Worm (Caenorhabditis elegans) whole organism, L4 larva: ENCODE measurements around the gene sra-10.

Experiments
- Y105C5A.15 ChIP-seq: fragments of 200-800 bp; sonication (Bioruptor generic); IDR thresholded peaks from 2 replicates; pipeline ENCODE4 v1.3.6; 2022; ENCODE audit warnings: missing genetic modification characterization, missing compliant biosample characterization
- ceh-82 ChIP-seq: sonication (generic microtip); optimal IDR thresholded peaks from 2 replicates; lab custom pipeline; 2017; ENCODE audit warnings: missing biosample characterization, missing genetic modification characterization
- dmd-8 ChIP-seq: fragments of 200-800 bp; sonication (Bioruptor generic); IDR thresholded peaks from 2 replicates; pipeline ENCODE4 v1.3.6; 2022; ENCODE audit warnings: missing genetic modification characterization, missing compliant biosample characterization
- hmg-1.1 ChIP-seq: fragments of 200-800 bp; sonication (Bioruptor generic); IDR thresholded peaks from 2 replicates; pipeline ENCODE4 v1.3.6; 2022; ENCODE audit warnings: missing genetic modification reagents, missing genetic modification characterization, missing compliant biosample characterization
- nhr-11 ChIP-seq: fragments of 150-350 bp; optimal IDR thresholded peaks from 2 replicates; lab custom pipeline; 2014; ENCODE audit warnings: missing biosample characterization, missing genetic modification characterization
- nhr-25 ChIP-seq: sonication (generic microtip); optimal IDR thresholded peaks from 2 replicates; lab custom pipeline; 2017; ENCODE audit warnings: missing genetic modification characterization, mild to moderate bottlenecking, missing compliant biosample characterization, antibody characterized with exemption, moderate library complexity, borderline replicate concordance; ENCODE audit not compliant: insufficient read depth
- nhr-48 ChIP-seq: sonication (generic microtip); optimal IDR thresholded peaks from 2 replicates; lab custom pipeline; 2016; ENCODE audit warnings: mild to moderate bottlenecking, missing genetic modification characterization, missing compliant biosample characterization
- pha-4 ChIP-seq, 2 experiments: fragments of 150-350 bp in 1 of 2; fragments of 200-800 bp in 1 of 2; sonication (Bioruptor generic) in 1 of 2; IDR thresholded peaks in 1 of 2; optimal IDR thresholded peaks in 1 of 2; 2 replicates each; pipeline versions ENCODE4 v1.3.6 to Lab custom; 2014 to 2022; ENCODE audit warnings: missing genetic modification characterization in 2 of 2, missing genetic modification reagents in 2 of 2, missing biosample characterization in 1 of 2, missing compliant biosample characterization in 1 of 2
- sdz-12 ChIP-seq: fragments of 200-800 bp; sonication (Bioruptor generic); optimal IDR thresholded peaks from 2 replicates; lab custom pipeline; 2018; ENCODE audit warnings: mild to moderate bottlenecking, missing genetic modification characterization, missing compliant biosample characterization
- snpc-4 ChIP-seq: fragments of 150-350 bp; optimal IDR thresholded peaks from 2 replicates; lab custom pipeline; 2014; ENCODE audit warnings: missing biosample characterization, missing genetic modification characterization
- unc-130 ChIP-seq: sonication (generic microtip); optimal IDR thresholded peaks from 2 replicates; lab custom pipeline; 2016; ENCODE audit warnings: missing genetic modification reagents, missing genetic modification characterization, missing compliant biosample characterization
- ztf-11 ChIP-seq: fragments of 150-350 bp; optimal IDR thresholded peaks from 2 replicates; lab custom pipeline; 2014; ENCODE audit warnings: missing biosample characterization, missing genetic modification characterization

ce11 chrII:10915732-10916131 is 20.8 kb upstream of the sra-10 start, which contains the start of gene F44F4.9:
- TF ChIP-seq dmd-8 (GFP tag; lab: Robert Waterston, UW), result no peak
- no peak for TF ChIP-seq ceh-82 (tag; lab: Kevin White, UChicago)
- no peak for TF ChIP-seq nhr-48 (tag; lab: Kevin White, UChicago)
- TF ChIP-seq nhr-11 (tag; lab: Kevin White, UChicago), result no peak
- no peak for TF ChIP-seq unc-130
- TF ChIP-seq sdz-12, result no peak
- TF ChIP-seq snpc-4 (tag; lab: Kevin White, UChicago), result no peak
- TF ChIP-seq Y105C5A.15 (GFP tag; lab: Robert Waterston, UW), result no peak
- no peak for TF ChIP-seq pha-4 (GFP tag; IDR thresholded peaks at IDR 0.05; lab: Robert Waterston, UW)
- no peak for TF ChIP-seq pha-4 (tag; optimal IDR thresholded peaks at IDR 0.05; lab: Kevin White, UChicago)
- TF ChIP-seq nhr-25 (tag; lab: Kevin White, UChicago), result no peak
- no peak for TF ChIP-seq hmg-1.1 (GFP tag; lab: Robert Waterston, UW)
- no peak for TF ChIP-seq ztf-11 (tag; lab: Kevin White, UChicago)
